Fruit fly (Drosophila melanogaster) Kc167 (cell line): Measurements from ENCODE around the gene Hex-t1.

ENCODE experiments used
- Myc ChIP-seq: fragments of >200 bp; optimal IDR thresholded peaks from 2 replicates; lab custom pipeline; 2017; ENCODE audit warnings: missing external identifiers
- Sin3A ChIP-seq: fragments of >200 bp; optimal IDR thresholded peaks from 2 replicates; lab custom pipeline; 2018; ENCODE audit warnings: missing external identifiers
- h ChIP-seq: fragments of >200 bp; optimal IDR thresholded peaks from 3 replicates; lab custom pipeline; 2018; ENCODE audit warnings: missing external identifiers
- insv ChIP-seq: fragments of >200 bp; optimal IDR thresholded peaks from 3 replicates; lab custom pipeline; 2018; ENCODE audit warnings: missing external identifiers
- psq ChIP-seq: fragments of >200 bp; optimal IDR thresholded peaks from 2 replicates; lab custom pipeline; 2017; ENCODE audit warnings: missing external identifiers
- ttk ChIP-seq: sonication (Bioruptor generic); optimal IDR thresholded peaks from 2 replicates; lab custom pipeline; 2017; ENCODE audit warnings: missing external identifiers

Hex-t1 gene

DNA sequence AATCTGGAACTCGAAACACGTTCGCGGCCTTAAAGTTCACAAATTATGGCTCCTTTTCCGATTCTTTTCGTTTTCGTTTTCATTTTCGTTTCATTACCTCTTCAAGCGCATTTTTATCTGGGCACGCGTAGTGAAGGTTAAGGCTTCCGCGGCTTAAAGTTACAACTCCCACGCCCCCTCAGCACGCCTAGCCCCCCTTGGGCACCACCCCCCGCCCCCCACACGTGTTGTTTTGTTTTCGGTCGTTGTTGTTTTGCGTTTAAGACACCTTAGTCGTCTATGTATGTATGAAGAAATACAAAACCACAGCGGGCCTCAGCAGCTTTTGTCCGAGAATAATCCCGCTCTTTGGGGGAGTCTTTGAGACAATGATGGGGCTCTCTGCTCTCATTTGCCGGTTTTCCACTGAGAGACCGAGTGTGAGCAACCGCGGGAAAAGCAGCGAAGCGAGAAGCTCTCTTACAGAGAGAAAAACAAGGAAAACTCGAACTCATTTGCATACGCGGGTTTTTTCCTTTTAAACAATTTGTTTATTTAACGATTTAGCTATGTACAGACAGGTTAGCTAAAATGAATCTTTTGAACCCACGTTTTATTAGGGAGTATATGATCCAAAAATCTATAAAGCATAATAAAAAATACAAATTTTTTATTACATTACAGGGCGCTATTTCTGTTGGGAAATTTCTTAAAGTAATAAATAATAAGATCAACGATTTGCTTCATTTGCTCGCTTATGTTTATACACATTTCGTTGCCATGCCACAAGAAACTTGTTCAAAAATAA, 13.5 kb downstream of the Hex-t1 start:
- TF ChIP-seq h (lab: Kevin White, UChicago) (no peak), insv (no peak), ttk (no peak), Myc (no peak), Sin3A (no peak), psq (lab: Kevin White, UChicago) (no peak)

DNA sequence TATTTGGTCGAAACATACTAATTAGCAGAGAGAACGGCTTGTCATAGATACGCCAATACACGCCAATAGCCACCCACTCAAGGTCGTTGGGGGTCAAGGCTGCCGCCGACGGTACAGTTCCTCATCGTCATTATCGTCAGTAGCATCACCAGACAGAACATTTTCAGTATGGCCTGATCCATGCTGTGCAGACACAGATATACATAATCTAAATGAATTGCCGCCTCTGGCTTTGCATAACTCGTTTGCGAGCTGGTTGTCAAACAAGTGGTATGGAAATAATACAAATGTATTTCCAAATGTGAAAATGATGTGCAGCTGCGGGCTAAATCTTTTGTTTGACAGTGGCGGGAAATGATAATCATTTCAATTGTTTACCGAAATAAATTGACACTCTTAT, 14.3 kb downstream of the Hex-t1 start:
- TF ChIP-seq insv (no peak), h (lab: Kevin White, UChicago) (no peak), Myc (no peak), ttk (no peak), psq (lab: Kevin White, UChicago) (no peak), Sin3A (no peak)

DNA sequence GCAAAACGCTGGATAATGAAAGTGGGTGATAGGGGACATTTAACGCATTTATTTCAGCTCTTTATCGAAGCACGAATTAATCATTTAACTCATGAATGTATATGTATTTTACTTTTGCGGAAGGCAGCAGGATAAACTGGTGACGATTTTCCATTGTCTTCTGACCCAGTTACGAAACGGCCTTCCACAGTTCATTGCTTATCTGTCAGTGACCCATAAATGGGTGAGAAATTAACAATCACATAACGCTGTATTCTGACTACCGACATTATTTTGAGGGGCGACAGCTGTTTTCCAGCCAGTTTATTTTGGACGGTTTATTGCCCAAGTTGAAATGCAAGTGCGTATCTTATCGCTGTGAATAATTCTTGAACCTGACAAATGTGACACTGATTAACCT, 14.7 kb downstream of the Hex-t1 start:
- no peak for TF ChIP-seq psq (lab: Kevin White, UChicago)
- TF ChIP-seq Myc = no peak
- TF ChIP-seq insv = no peak
- TF ChIP-seq h (lab: Kevin White, UChicago) = no peak
- no peak for TF ChIP-seq ttk
- TF ChIP-seq Sin3A = no peak

DNA sequence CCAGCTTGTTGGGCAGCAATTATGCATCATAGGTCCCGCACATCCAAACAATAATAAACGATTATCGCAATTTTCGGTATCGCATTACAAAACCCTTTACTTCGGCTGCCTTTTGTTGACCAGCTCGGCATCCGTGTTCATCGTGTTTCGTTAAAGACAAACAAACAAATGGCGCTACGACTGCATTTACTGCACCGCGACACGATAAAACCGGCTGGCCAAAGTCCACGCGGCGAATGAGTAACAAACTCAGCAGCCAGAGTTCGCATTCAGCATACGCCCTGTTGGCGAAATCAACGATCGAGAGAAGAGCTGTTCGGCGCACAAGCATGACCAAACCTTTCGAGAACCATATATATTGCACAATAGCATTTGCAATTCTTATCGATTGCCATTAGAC, 15.5 kb downstream of the Hex-t1 start:
- TF ChIP-seq Myc (no peak), ttk (no peak), psq (lab: Kevin White, UChicago) (no peak), insv (no peak), h (lab: Kevin White, UChicago) (no peak), Sin3A (no peak)

DNA sequence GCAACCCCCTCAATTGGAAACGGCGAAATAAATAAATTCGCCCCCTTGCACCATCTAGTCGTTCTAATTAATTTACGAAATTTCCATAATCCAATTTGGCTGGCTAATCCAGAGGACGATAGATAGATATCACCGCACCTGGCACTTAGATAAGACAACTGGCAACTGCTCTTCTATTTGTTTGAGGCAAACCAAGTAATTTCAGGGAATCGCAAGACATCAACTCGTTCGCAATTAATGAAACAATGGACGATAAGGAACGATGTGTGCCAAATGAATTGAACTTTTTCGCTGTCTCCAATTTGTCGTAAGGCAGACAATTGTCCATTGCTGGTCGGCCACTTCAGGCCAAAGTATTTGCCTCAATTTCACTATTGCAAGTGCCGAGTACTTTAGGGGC, 16.2 kb downstream of the Hex-t1 start:
- TF ChIP-seq insv = no peak
- no peak for TF ChIP-seq h (lab: Kevin White, UChicago)
- no peak for TF ChIP-seq ttk
- TF ChIP-seq Sin3A = no peak
- TF ChIP-seq Myc = no peak
- TF ChIP-seq psq (lab: Kevin White, UChicago) = no peak

DNA sequence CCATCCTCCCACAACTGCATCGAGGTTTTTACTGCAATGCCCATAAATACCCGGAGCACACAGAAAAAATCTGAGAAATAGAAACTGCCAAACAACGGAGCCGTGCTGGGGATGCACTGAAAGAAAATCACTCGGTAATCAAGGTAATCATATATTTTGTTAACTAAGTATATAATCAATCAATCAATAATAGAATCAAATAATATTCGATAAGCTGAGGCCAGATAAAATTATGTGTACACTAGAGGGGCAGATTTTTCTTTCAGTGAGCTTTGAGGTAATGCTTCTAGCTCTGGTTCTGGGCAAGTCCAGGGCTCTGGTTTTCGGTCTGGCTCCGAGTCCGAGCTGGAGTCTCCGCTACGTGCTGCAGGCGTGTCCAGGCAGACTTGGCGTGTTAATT, 29.2 kb downstream of the Hex-t1 start:
- TF ChIP-seq ttk = no peak
- no peak for TF ChIP-seq Myc
- no peak for TF ChIP-seq h (lab: Kevin White, UChicago)
- no peak for TF ChIP-seq psq (lab: Kevin White, UChicago)
- no peak for TF ChIP-seq insv
- no peak for TF ChIP-seq Sin3A

DNA sequence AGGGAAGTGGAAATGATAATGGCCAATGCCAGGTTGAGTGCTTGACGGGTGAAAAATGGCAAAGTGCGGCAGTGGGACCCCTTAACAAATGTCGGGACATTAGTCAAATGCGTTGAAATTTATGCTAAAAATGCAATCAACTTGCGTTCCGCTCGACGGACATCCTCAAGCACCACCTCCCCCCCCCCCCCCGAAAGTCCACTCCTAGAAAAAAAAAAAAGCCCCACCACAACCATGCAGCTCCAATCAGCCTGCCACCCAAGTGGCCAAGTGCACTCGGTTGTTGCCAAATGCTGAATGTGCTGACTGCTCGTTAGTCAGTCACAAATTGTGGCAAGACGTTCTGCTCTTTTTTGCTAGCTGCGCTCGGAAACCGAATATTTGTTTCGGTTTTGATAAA, 29.8 kb downstream of the Hex-t1 start:
- TF ChIP-seq h (lab: Kevin White, UChicago) (no peak), Sin3A (no peak), ttk (no peak), psq (lab: Kevin White, UChicago) (no peak), insv (no peak)

DNA sequence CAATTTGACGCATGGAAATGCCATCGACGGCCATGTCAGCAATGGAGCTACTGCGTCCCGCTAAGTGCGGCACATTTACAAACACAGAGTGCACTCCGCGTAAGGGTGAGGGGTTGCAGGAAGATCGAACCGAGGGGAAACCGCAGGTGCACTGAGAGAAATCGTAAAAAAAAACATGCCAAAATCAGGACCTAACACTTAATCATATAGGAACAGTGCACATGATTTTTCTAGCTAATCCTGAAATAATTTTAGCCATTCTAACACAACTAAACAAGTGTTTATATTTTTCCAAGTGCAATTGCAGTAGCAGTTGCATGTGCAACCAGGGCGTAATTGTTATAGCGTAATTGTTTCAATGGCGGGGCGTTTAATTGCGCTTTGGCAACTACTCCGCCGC, 30.3 kb downstream of the Hex-t1 start:
- TF ChIP-seq psq (lab: Kevin White, UChicago) = no peak
- TF ChIP-seq h (lab: Kevin White, UChicago) = no peak
- no peak for TF ChIP-seq Sin3A
- no peak for TF ChIP-seq insv
- TF ChIP-seq Myc = no peak
- TF ChIP-seq ttk = no peak

DNA sequence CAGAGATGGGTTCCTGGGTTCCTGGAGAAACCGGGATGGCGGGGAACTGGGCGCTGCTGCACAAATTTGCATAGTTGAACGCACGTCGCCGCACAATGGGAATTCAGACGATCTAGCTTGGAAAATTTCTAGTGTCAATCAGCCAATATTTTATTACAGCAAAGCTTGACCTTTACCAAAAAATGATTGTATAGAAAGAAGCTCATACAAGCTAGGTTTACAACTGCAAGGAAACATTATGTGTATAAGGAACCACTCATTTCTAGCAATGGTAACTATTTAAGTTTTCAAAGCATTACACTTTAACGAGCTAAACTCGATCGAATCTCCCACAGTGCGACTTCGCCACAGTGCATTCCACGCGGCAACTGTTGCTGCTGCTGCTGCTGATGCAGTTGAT, 31.5 kb downstream of the Hex-t1 start:
- TF ChIP-seq ttk = no peak
- no peak for TF ChIP-seq h (lab: Kevin White, UChicago)
- TF ChIP-seq Myc = no peak
- no peak for TF ChIP-seq psq (lab: Kevin White, UChicago)
- no peak for TF ChIP-seq insv
- TF ChIP-seq Sin3A = no peak

DNA sequence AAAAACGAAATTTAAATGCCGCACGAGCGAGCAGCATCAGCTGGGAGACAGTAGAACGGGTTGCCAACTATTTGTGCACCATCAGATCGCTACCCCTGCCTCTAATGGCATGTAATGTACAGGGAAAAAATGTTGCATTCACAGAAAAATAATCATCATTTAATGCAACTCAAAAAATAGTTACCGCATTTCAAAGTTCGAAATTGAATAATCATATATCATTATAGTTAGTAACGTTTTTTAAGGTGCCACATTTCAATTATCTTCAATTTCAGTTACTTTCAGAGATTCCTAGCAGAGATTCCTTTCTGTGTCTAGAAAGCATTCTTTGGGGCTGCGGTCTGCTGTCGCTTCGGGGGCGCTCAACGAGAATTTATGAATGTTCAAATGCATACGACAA, 32.4 kb downstream of the Hex-t1 start:
- no peak for TF ChIP-seq h (lab: Kevin White, UChicago)
- no peak for TF ChIP-seq Myc
- no peak for TF ChIP-seq insv
- TF ChIP-seq ttk = no peak
- no peak for TF ChIP-seq psq (lab: Kevin White, UChicago)
- TF ChIP-seq Sin3A = no peak

DNA sequence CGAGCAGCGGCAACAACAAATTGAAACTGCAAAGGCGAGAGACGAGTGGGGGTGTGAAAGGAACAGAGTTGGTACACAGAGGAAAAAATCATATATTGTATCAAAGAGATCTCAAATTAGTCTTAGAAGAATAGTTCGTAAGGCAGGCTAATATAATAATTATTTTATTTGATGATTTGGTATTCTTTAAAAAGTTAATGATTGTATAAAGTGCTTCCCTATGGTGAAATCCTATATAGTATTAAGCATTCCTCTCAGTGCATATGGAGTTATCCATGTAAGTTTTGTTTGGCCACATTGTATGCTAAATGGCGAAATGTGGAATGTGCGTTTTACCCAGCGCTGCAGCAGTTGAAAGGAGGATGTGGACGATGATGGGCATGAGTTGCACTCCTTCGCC, 34.8 kb downstream of the Hex-t1 start:
- TF ChIP-seq h (lab: Kevin White, UChicago) = no peak
- no peak for TF ChIP-seq ttk
- TF ChIP-seq Myc = no peak
- TF ChIP-seq Sin3A = no peak
- no peak for TF ChIP-seq insv
- TF ChIP-seq psq (lab: Kevin White, UChicago) = no peak

DNA sequence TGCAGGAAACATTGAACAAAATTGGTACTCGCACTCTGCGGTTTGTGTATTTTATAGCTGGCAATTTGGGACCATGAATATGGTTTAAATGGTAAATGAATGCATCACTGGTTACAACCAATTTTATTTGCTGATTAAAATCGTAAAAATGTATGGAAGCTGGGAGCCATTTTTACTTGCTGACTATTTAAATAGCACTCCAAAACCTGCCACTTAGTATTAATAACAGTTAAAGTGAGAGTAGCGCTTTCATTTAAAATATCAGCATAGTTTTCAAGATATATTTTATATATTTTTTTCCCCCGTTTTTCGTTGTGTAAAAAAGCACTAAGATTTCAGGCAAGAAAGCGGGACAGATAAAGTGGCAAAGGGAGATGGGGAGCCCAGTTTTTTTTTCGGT, 35.6 kb downstream of the Hex-t1 start:
- TF ChIP-seq insv (no peak), Sin3A (no peak), psq (lab: Kevin White, UChicago) (no peak), ttk (no peak), h (lab: Kevin White, UChicago) (no peak), Myc (no peak)

DNA sequence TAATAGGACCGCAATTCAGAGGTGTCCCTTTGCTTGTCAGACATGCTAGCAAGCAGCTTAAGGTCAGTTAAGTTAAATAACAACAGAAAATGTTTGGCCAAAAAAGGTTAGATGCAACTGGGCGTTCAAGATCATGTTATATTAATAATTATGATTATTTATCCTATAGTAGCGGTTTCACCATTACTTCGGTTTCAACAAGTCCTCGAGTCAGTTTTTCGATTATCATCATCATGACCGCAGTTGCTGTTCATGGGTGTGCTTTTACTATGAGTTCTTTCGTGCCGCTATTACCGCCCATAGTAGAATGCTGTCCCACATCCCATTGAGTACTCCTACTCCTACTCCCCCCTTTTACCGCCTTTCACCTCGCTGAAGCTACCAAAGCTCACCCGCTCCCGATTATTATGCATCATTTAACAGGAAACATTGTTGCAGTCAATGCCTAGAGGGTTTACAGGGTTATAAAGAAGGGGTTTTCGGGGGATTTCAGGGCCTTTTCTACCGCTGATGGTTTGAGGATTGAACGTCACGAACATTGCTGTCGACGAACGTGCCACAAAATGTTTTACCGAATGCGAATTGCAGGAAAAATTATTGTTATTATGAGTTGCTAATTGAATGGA, 36.5 kb downstream of the Hex-t1 start:
- TF ChIP-seq psq (lab: Kevin White, UChicago) (no peak), ttk (no peak), insv (no peak), Myc (no peak), h (lab: Kevin White, UChicago) (no peak), Sin3A (no peak)

DNA sequence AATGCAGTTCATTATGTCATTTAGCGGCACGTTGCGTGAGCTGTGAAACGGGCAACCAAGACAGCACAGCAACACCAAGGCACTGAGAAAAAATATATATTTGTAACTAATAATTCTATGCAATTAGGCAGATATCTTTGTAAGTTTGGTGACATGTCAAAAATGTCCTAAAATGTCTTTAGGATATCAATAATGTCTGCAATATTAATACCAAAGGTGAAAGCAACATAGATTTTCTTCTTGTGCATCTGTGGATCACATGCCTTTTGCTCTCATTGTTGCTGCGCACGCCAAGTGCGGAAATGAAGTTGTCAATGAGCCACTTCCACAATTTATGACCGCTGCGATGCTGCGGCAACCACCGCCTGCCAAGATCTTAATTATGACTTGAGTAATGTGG, 40.6 kb downstream of the Hex-t1 start:
- TF ChIP-seq ttk (no peak), h (lab: Kevin White, UChicago) (no peak), Myc (no peak), psq (lab: Kevin White, UChicago) (no peak), Sin3A (no peak), insv (no peak)
